Worm (Caenorhabditis elegans) whole organism, mixed stage, embryonic: ENCODE data around the gene C44B11.1.

ENCODE experiments used
- bed-3 ChIP-seq: fragments of 200-800 bp; sonication (Bioruptor generic); optimal IDR thresholded peaks from 3 replicates; lab custom pipeline; 2018; ENCODE audit warnings: mild to moderate bottlenecking, missing genetic modification characterization, moderate library complexity, missing compliant biosample characterization
- blmp-1 ChIP-seq: fragments of 150-350 bp; optimal IDR thresholded peaks from 2 replicates; lab custom pipeline; 2014; ENCODE audit warnings: missing biosample characterization, missing genetic modification characterization
- ces-1 ChIP-seq: fragments of 150-350 bp; optimal IDR thresholded peaks from 2 replicates; lab custom pipeline; 2014; ENCODE audit warnings: missing biosample characterization, missing genetic modification reagents, missing genetic modification characterization
- drap-1 ChIP-seq: fragments of 200-800 bp; sonication (Bioruptor generic); optimal IDR thresholded peaks from 3 replicates; lab custom pipeline; 2018; ENCODE audit warnings: mild to moderate bottlenecking, missing genetic modification characterization, missing compliant biosample characterization
- elt-3 ChIP-seq: fragments of 150-350 bp; optimal IDR thresholded peaks from 2 replicates; lab custom pipeline; 2014; ENCODE audit warnings: missing biosample characterization, missing genetic modification characterization
- hlh-1 ChIP-seq: fragments of 150-350 bp; optimal IDR thresholded peaks from 2 replicates; lab custom pipeline; 2014; ENCODE audit warnings: missing biosample characterization, missing genetic modification reagents, missing genetic modification characterization
- lin-13 ChIP-seq: fragments of 150-350 bp; optimal IDR thresholded peaks from 2 replicates; lab custom pipeline; 2014; ENCODE audit warnings: missing biosample characterization, missing genetic modification characterization
- mls-2 ChIP-seq: sonication (generic microtip); optimal IDR thresholded peaks from 2 replicates; lab custom pipeline; 2016; ENCODE audit warnings: mild to moderate bottlenecking, missing genetic modification characterization, moderate library complexity, missing compliant biosample characterization
- nhr-12 ChIP-seq: fragments of 150-350 bp; optimal IDR thresholded peaks from 2 replicates; lab custom pipeline; 2014; ENCODE audit warnings: missing biosample characterization, missing genetic modification characterization
- nhr-2 ChIP-seq: fragments of 150-350 bp; optimal IDR thresholded peaks from 2 replicates; lab custom pipeline; 2014; ENCODE audit warnings: missing biosample characterization, missing genetic modification characterization
- sem-2 ChIP-seq: fragments of 200-800 bp; sonication (Bioruptor generic); optimal IDR thresholded peaks from 2 replicates; lab custom pipeline; 2018; ENCODE audit warnings: mild to moderate bottlenecking, missing genetic modification characterization, missing compliant biosample characterization
- unc-120 ChIP-seq: sonication (generic microtip); optimal IDR thresholded peaks from 2 replicates; lab custom pipeline; 2017; ENCODE audit warnings: missing genetic modification characterization, missing compliant biosample characterization; ENCODE audit not compliant: poor library complexity, severe bottlenecking
- unc-39 ChIP-seq: fragments of 150-350 bp; optimal IDR thresholded peaks from 2 replicates; lab custom pipeline; 2014; ENCODE audit warnings: missing biosample characterization, missing genetic modification characterization

DNA sequence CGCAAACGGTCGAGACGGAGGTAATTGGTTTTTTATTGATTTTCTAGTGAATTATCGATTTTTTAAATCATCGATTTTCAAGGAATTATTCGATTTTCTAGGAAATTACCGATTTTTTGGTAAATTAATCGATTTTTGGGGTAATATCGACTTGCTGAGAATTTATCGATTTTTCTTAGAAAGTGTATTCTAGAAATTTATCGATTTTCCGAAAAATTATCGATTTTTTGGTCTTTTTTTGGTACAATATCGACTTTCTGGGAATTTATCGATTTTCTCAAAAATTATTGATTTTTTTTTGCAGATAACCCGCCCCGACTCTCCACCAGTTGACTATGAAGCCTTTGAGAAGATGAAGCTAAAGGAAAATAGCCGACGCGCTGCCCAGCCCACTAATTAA is 15.5 kb downstream of the C44B11.1 start:
- TF ChIP-seq sem-2 (no peak), elt-3 (tag; lab: Kevin White, UChicago) (no peak), nhr-12 (no peak), hlh-1 (tag; lab: Kevin White, UChicago) (no peak), lin-13 (no peak), bed-3 (GFP tag; lab: Kevin White, UChicago) (no peak), blmp-1 (tag; lab: Kevin White, UChicago) (no peak), mls-2 (no peak), unc-120 (tag; lab: Kevin White, UChicago) (no peak), drap-1 (GFP tag; lab: Kevin White, UChicago) (no peak), unc-39 (tag; lab: Kevin White, UChicago) (no peak), nhr-2 (tag; lab: Kevin White, UChicago) (no peak), ces-1 (GFP tag; lab: Kevin White, UChicago) (no peak)
